Fruit fly (Drosophila melanogaster) whole organism, wandering third instar larva: ENCODE data around the gene Taf1.

Experiments used
- Abd-B ChIP-seq: fragments of >200 bp; optimal IDR thresholded peaks from 2 replicates; lab custom pipeline; 2017; ENCODE audit warnings: missing biosample characterization, missing genetic modification characterization
- CrebA ChIP-seq: fragments of 200-800 bp; sonication (Bioruptor generic); optimal IDR thresholded peaks from 2 replicates; lab custom pipeline; 2016; ENCODE audit warnings: missing biosample characterization, mild to moderate bottlenecking, missing genetic modification characterization, borderline replicate concordance
- GATAd ChIP-seq: sonication (Bioruptor generic); optimal IDR thresholded peaks from 2 replicates; lab custom pipeline; 2016; ENCODE audit warnings: missing biosample characterization, missing genetic modification characterization
- N ChIP-seq: fragments of >200 bp; optimal IDR thresholded peaks from 2 replicates; lab custom pipeline; 2018; ENCODE audit warnings: missing biosample characterization, missing external identifiers, missing genetic modification characterization
- Vsx2 ChIP-seq: fragments of 200-300, 225-300 bp; sonication (Bioruptor generic); optimal IDR thresholded peaks from 2 replicates; lab custom pipeline; 2018; ENCODE audit warnings: missing biosample characterization, missing genetic modification characterization; ENCODE audit not compliant: partially characterized antibody
- dl ChIP-seq, 2 experiments: fragments of 175-275, 200-275 bp in 1 of 2; fragments of 200-275 bp in 1 of 2; sonication (Bioruptor generic); optimal IDR thresholded peaks; lab custom pipeline; 2018; ENCODE audit warnings: mild to moderate bottlenecking in 2 of 2, missing biosample characterization in 2 of 2, missing genetic modification characterization in 2 of 2, moderate library complexity in 2 of 2; ENCODE audit not compliant: partially characterized antibody in 2 of 2, insufficient read depth in 1 of 2
- dmrt93B ChIP-seq: fragments of 200-800 bp; sonication (Bioruptor generic); optimal IDR thresholded peaks from 2 replicates; lab custom pipeline; 2018; ENCODE audit warnings: missing biosample characterization, mild to moderate bottlenecking, missing genetic modification characterization
- ey ChIP-seq: fragments of 200-800 bp; sonication (Bioruptor generic); optimal IDR thresholded peaks from 2 replicates; lab custom pipeline; 2016; ENCODE audit warnings: missing biosample characterization, missing genetic modification characterization
- psq ChIP-seq: fragments of 200-800 bp; sonication (Bioruptor generic); optimal IDR thresholded peaks from 3 replicates; lab custom pipeline; 2017; ENCODE audit warnings: missing biosample characterization, mild to moderate bottlenecking, missing genetic modification characterization, moderate library complexity
- sv ChIP-seq: fragments of 200-800 bp; sonication (Bioruptor generic); optimal IDR thresholded peaks from 3 replicates; lab custom pipeline; 2016; ENCODE audit warnings: missing biosample characterization, missing genetic modification characterization
- usp ChIP-seq: fragments of >200 bp; optimal IDR thresholded peaks from 2 replicates; lab custom pipeline; 2017; ENCODE audit warnings: missing biosample characterization, missing genetic modification characterization

Gene Taf1

DNA sequence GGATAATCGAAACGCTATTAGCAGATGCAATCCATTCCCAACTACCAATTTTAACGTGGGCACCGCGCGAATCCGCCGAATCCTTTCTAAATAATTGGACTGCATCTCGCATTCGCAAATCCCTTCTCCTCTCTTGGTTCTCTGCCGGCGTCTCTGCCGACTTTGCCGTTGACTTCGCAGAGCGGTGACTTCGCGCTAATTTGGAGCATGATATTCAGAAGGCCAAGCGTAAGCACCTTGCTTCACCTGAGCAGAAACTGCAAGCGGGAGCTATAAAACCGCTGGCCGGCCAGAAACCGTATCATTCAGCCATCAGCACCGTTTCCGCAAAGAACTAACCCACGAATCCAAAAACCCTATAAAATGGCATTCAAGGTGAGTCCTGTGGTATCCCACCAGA lies 57.1 kb downstream of the Taf1 start, which contains the start of gene Ccp84Aa:
Gene Ccp84Aa, plus strand, starts transcription at position 301 of the 400 bp plus-strand sequence.
- no peak for TF ChIP-seq dl (GFP tag; optimal IDR thresholded peaks at IDR 0.05; lab: Kevin White, UChicago; ENCODE audit: insufficient read depth in 1 of 2, partially characterized antibody in 2 of 2)
- no peak for TF ChIP-seq Vsx2 (GFP tag; lab: Kevin White, UChicago)
- TF ChIP-seq GATAd (GFP tag; lab: Kevin White, UChicago), result no peak
- no peak for TF ChIP-seq psq (GFP tag; lab: Kevin White, UChicago)
- no peak for TF ChIP-seq sv
- no peak for TF ChIP-seq Abd-B (GFP tag; lab: Kevin White, UChicago)
- no peak for TF ChIP-seq N (GFP tag; lab: Kevin White, UChicago)
- no peak for TF ChIP-seq usp (GFP tag; lab: Kevin White, UChicago)
- no peak for TF ChIP-seq ey (GFP tag; lab: Kevin White, UChicago)
- no peak for TF ChIP-seq dmrt93B (GFP tag; lab: Kevin White, UChicago)
- TF ChIP-seq CrebA (GFP tag; lab: Kevin White, UChicago), result no peak
